Worm (Caenorhabditis elegans) whole organism, midembryonic: ENCODE results near the gene mig-5.

Experiments used
- T22C8.4 ChIP-seq: fragments of 200-800 bp; sonication (Bioruptor generic); IDR thresholded peaks from 2 replicates; pipeline ENCODE4 v1.3.6; 2022; ENCODE audit warnings: missing genetic modification characterization, missing compliant biosample characterization
- cog-1 ChIP-seq: sonication (generic microtip); optimal IDR thresholded peaks from 2 replicates; lab custom pipeline; 2016; ENCODE audit warnings: missing genetic modification characterization, missing compliant biosample characterization
- flt-1 ChIP-seq: fragments of 200-800 bp; sonication (Bioruptor generic); IDR thresholded peaks from 2 replicates; pipeline ENCODE4 v1.3.6; 2022; ENCODE audit warnings: missing genetic modification characterization, missing compliant biosample characterization
- klf-2 ChIP-seq: fragments of 200-800 bp; sonication (Bioruptor generic); conservative IDR thresholded peaks from 2 replicates; pipeline ENCODE4 v1.3.6; 2022; ENCODE audit warnings: missing genetic modification reagents, missing genetic modification characterization, missing compliant biosample characterization
- ref-1 ChIP-seq: fragments of 200-800 bp; sonication (Bioruptor generic); conservative IDR thresholded peaks from 2 replicates; pipeline ENCODE4 v1.3.6; 2022; ENCODE audit warnings: missing genetic modification reagents, missing genetic modification characterization, missing compliant biosample characterization
- ztf-23 ChIP-seq: fragments of 200-800 bp; sonication (Bioruptor generic); IDR thresholded peaks from 2 replicates; pipeline ENCODE4 v1.3.6; 2022; ENCODE audit warnings: missing genetic modification reagents, missing genetic modification characterization, missing compliant biosample characterization

DNA sequence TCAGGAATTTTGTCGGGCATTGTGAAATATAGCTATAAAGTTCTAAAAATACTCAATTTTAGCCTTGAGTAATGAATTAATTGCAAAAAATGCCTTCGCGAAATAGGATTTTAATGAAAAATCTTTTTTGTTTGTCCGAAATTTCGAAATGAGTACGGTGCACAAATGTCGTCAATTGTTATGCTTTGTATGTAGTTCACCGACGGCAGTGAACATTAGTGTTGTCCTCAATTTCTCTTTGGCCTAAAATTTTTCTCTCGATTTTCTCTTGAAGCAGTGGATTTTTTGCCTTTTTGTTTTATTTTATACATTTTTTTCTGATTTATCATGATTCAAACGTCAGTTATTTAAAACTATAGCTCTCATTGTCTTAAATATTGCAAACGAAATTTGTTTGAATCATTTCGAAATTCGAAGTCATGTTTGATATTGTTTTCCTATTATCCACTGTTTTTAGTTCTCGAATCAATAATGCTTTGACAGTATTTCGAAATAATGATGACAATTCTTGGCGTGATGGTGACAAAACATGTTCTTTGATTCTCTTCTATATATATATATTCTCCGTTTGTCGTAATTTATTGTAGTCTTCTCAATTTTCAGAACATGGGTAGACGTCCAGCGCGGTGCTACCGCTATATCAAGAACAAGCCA, 41.4 kb downstream of the mig-5 start, which contains the start of the genes ints-11 and rpl-10:
- TF ChIP-seq ztf-23 (GFP tag; lab: Robert Waterston, UW) (no peak), ref-1 (GFP tag; lab: Robert Waterston, UW) (no peak), T22C8.4 (GFP tag; lab: Robert Waterston, UW) (no peak), cog-1 (tag; lab: Kevin White, UChicago) (no peak), klf-2 (no peak), flt-1 (GFP tag; lab: Robert Waterston, UW) (no peak)
